Fruit fly (Drosophila melanogaster): ENCODE measurements around the gene Cpr100A.

Gene Cpr100A

DNA sequence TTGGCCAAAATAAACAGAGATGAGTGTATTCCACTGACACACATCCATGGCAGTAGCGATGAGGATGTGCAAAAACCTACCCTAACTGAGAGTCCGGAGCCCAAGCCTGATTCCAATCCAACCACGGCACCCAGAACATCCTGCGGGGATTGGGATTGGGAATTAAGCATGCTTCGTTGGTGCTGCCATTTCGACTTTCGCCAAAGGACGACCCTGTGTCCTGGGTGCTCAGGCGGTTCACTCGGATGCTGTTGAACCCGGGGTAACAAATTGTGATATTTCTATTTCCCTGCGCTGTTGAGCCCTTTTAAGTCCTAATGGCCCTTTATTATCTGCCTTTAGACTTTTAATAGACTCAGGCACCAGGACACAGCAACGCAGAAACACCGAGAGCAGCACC is 12.1 kb upstream of the Cpr100A start:
- no peak for TF ChIP-seq CG17801 (GFP tag; optimal IDR thresholded peaks at IDR 0.05; ENCODE audit: partially characterized antibody)

DNA sequence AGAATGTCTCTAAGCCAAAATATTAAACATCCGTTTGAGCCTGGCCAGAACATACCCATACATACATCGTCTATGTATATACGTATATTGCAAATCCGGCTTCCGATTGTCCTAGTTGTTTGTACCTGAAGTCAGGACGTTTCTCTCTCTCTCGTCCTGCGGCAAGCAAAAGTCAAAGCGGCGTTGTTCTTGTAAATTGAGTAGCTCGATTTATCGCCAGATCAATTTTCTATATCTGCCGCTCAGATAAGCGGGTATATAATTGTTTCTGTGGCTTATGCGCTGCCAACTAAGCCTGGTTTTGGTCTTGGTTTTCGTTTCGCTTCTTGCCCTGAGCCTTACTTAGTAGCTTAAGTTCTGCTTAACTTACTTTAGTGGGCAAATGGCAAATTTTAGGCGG is 10.7 kb upstream of the Cpr100A start:
- no peak for TF ChIP-seq CG17801 (GFP tag; optimal IDR thresholded peaks at IDR 0.05; ENCODE audit: partially characterized antibody)

DNA sequence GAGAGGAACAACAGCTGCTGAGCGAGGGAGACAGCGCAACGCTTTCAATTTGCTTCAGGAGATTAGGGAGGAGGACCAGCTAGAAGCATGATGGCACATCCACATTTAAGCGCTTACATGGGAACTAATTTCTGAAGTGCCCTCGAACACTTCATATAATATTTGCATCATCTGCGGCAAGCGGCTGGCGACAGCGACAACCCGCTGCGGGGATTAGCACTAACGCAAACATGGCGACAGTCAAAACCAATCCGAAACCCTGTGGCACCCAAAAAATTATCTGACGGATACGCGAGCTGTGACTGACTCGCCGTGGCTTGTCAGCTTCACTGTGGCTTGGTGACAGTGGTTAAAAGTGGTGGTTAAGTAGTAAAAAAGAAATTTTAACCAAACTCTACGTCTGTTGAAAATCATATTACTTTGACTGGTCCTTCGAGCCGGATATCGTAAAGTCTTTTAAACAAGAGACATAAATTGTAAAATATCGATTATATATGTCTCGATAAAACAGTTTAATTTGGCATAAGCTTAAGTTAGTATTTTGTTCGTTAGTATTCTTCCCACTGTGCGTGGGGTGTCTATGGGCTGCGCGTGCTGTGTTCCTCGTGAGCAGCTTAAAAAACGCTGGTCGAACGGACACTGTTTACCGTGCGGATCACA is 7.3 kb upstream of the Cpr100A start:
- TF ChIP-seq CG17801 (GFP tag; optimal IDR thresholded peaks at IDR 0.05; ENCODE audit: partially characterized antibody), result no peak

DNA sequence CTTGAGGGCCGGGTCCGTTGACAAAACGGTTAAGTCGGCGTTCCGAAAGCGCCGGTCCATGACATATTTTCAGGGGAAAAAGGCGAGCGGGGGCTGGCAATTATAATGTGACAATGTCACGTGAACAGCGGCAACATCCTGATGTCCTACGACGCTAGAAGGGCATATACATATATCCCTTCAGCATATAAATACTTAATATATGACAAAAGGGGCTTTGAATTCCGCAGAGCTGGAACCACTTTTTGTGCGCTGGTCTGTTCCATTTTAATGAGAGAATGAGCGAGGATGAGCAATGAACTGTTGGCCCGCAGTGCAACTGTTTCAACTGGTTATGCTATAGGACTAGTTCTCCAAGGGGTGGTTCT is 6.8 kb upstream of the Cpr100A start:
- no peak for TF ChIP-seq CG17801 (GFP tag; optimal IDR thresholded peaks at IDR 0.05; ENCODE audit: partially characterized antibody)

DNA sequence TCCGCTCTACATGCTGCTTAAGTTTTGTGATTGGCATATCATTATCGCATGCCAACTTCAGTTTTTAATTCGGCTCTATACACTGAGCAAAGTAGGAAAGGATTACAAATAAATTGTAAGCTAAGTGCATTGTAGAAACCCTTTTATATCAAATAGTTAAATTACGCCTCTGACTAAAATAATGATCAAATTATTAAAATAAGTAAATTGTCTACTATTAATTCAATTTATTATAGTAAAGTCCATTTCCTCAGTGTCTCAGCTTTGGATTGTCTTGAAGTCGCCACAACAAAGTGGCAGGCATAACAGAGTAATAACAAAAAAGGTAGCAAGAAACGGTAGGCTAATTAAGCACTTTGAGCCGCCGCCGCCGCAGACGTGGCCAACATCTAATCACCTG is 4.8 kb upstream of the Cpr100A start:
- no peak for TF ChIP-seq CG17801 (GFP tag; optimal IDR thresholded peaks at IDR 0.05; ENCODE audit: partially characterized antibody)

DNA sequence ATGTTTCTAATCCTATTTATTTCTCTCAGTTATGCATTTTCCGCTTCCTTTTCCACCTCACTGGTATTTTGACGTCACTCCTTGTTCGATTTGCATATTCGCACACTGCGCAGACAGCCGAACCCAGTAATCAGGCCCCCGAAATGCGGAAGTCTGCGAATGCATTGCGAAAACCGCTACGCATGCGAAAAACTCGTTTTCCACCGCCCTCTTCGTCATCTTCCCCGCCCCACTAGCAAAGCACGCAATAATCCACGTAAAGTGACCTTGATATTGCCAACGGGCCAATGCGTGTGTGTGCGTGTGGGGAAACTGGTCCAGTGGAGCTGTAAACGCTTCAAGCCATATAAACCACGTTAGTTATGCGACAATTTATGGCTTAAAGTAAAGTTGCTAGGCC is 3.4 kb upstream of the Cpr100A start:
- TF ChIP-seq CG17801 (GFP tag; optimal IDR thresholded peaks at IDR 0.05; ENCODE audit: partially characterized antibody), result no peak

DNA sequence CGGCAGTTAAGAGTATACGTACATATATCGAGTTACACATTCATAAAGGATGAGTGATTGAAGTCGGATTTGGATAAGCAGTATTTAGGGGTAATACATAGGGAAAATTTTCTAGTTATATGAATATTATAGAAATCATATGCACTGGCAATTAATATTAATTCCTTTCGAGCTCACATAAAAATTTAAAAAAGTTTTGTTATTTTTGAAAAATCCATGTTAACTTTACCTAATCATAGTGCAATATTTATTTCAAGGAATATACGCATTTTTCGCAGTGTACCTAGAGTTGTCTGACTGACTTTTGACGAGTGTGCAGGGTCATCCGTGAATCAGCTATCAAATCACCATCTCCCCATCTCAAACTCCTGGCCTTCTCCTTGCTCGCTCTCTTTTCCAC is 2.9 kb upstream of the Cpr100A start:
- TF ChIP-seq CG17801 (GFP tag; optimal IDR thresholded peaks at IDR 0.05; ENCODE audit: partially characterized antibody), result no peak

DNA sequence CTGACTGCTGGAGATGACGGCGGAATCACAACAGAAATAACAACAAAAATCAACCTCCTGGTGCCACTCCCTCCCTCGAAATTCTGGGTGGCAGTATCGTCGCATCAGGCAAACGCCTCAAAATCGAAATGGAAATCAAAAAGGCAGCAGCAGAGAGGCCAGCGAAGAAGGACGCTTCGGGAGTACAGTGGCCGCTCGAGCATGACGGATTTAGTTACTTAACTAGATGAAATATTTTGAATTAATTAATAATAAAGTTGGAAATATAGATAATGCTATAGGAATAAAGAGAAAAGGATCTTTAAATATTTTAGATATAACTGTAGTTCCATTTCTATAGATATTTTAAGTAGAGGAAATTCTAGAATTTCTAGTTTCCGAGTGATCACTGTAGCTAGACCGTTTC is 2.0 kb upstream of the Cpr100A start:
- no peak for TF ChIP-seq CG17801 (GFP tag; optimal IDR thresholded peaks at IDR 0.05; ENCODE audit: partially characterized antibody)

DNA sequence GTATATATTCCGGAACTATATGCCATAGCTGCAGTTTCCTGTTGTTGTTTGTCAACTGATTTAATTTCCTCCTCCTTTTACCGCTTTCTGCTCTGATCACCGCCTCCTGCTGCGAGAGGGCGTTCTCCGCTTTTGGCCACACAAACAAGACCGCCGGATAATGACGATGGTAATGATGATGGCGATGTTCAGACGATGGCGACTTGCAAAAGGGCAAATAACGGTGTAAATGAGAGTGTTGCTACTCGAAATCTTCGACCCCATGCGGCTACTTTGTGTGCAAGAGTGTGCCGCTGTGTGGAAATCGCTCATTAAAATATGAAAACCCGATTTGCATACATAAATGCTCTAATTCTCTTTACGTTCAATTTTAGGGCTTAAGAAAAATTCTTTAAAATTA is 1.4 kb upstream of the Cpr100A start:
- no peak for TF ChIP-seq CG17801 (GFP tag; optimal IDR thresholded peaks at IDR 0.05; ENCODE audit: partially characterized antibody)

DNA sequence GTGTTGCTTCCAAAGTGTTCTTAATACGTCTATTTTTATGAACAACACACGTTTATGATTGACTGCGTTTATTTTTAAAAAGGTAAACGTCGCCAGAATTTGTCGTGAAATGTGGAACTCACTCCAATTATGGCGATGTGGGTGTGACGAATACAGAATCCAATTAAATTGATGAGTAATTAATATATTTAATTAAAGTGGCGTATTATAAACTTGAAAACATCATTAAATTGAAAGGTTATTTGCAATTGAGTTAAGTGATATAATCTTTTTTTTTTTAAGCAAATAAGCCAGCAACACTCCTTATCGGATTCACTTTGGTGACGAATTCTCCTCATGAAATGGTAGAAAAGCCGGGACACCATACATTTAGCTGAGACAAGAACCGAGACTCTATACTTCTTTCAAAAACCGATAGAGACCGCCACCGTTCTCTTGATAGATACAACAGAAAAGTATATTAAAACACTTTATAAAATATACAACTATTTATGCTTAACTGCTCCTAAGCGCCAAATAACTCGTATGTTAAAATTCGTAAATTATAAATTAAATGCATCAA is 3.1 kb downstream of the Cpr100A start:
- no peak for TF ChIP-seq CG17801 (GFP tag; optimal IDR thresholded peaks at IDR 0.05; ENCODE audit: partially characterized antibody)

DNA sequence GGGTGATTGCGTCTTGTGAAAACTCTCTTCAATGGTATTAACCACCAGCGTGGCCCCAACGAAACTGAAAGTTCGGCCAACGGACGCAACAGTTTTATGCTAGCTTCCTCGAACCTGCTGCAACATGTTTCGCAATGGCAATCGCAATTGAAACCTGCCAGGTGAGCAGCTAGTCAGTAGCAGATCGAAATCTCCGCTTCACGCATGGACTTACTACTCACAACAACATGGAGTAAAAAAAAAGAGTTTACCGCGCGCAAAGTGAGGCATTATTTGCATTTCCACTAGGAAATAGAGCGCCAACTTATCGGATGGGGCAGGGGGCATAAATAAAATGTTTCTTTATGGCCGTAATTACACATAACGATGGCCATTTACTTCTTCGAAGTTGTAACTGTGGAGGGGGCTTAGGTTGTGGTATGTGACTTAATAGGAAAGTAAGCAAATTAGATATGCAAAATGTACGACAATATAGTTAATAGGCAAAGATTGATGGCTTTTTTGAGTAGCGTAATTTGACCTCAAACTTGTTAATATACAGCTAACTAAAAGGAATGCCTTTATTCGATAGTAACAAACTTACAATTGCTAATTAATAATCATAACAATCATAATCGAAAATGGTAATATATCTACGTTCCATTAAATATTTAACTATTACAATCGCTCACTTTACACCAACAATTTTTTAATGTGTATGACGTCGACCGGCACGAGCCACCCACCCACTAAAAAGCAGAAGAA is 5.2 kb downstream of the Cpr100A start, which contains the start of gene CG15545:
CG15545 (minus strand) TSS at position 51 of the 744 bp plus-strand sequence.
- TF ChIP-seq CG17801 (GFP tag; optimal IDR thresholded peaks at IDR 0.05; ENCODE audit: partially characterized antibody), result no peak

DNA sequence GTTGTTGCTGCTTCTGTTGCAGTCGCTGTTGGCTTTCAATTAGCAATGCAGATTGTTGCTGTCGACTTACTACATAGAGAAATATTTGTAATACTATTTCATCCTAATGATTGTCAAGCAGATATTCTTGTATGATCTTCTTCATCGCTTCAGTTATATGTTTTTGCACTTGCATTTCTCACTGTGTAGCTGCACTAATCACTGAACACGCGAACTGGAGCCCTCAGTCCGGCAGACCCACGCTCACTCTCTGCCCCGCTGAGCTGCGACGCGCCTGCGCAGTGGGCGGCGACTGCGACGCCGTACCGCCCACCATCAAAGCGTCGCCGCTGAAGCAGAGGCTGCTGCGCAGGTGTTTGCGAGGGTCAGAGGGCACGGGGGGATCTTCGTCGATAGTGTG is 7.4 kb downstream of the Cpr100A start:
- TF ChIP-seq CG17801 (GFP tag; optimal IDR thresholded peaks at IDR 0.05; ENCODE audit: partially characterized antibody), result no peak

DNA sequence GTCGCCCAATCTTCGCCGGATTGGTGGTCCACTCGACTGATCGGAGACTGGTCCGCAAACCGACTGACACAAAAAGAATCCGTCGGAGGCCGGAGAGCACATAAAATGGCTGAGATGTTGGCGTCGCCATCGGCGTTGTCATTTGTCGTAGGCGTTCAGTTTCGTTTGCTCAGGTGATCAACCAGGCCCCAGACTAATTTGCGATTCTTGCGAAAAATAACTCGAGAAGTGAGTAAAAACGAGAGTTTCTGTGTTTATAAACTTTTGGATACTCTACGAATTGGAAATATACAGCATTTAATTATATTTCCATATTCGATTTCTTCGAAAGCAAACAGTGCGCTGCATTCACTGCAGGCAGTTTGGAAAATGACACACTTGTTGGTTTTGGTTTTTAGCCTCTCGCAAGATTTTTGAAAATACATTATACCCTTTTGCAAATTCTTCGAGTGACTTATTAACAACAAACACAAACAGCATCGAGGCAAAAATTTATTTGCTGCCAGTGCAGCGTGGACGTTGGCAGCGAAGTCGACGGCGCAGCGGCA is 8.9 kb downstream of the Cpr100A start, which contains the start of gene CG15546:
CG15546 (minus strand) TSS at position 51 of the 548 bp plus-strand sequence.
- no peak for TF ChIP-seq CG17801 (GFP tag; optimal IDR thresholded peaks at IDR 0.05; ENCODE audit: partially characterized antibody)

DNA sequence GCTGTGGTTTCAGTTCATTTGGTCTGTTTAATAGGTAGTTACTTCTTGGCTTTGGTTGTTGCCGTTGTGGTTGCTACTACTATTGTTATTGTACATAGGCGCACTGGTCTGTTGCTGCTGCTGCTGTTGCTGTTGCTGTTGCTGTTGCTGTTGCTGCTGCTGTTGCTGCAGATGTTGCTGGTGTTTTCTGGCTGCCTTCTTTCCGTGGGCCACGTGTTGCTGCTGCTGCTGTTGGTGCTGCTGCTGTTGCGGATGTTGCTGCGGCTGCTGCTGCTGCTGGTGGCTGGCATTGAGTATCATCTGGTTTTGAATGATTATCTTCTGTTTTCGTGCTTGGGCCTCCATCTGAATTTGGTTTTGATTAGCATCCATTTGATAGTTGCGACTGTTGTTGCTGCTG is 10.8 kb downstream of the Cpr100A start:
- TF ChIP-seq CG17801 (GFP tag; optimal IDR thresholded peaks at IDR 0.05; ENCODE audit: partially characterized antibody), result no peak

DNA sequence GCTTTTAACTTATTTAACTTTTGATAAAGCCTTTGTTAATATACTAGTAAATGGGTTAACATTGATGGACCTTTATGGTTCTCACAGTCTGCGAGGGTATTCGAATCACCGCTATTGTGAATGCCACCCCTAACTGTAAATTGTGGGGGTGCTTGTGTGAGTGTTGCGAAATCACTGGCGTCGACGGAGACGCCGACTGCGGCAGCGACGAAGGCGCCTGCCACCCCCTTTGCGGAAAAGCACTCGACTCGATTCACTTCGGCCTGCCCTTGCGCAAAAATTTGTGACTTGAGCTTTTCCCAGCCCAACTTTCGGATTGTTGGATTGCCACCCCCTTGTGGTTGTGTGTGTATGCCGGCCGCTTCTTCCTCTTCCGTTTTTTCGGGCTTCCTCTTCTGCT is 12.7 kb downstream of the Cpr100A start:
- no peak for TF ChIP-seq CG17801 (GFP tag; optimal IDR thresholded peaks at IDR 0.05; ENCODE audit: partially characterized antibody)

DNA sequence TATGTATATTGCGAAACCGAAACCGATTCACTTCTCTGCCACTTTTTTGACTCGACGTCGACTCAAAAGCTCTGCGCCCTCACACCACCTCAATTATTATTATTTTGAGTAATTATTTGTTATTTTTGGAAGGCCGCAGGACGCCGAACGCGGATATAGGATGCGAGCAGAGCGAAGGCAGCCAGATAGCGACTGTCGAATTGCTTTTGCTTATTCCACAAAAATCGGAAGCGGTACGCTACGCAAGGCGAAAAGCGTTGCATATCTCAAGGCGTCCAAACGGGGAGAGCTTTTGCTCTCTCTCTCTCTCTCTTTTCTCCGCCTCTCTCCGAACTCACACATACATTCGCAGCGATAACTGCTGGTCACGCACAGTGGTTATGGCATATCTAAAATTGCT is 13.6 kb downstream of the Cpr100A start, which contains the start of gene CG12071:
CG12071 (minus strand) TSS at position 134 of the 400 bp plus-strand sequence.
- no peak for TF ChIP-seq CG17801 (GFP tag; optimal IDR thresholded peaks at IDR 0.05; ENCODE audit: partially characterized antibody)

Data from ovary, adult (tissue).